Fruit fly (Drosophila melanogaster): Measurements from ENCODE around the gene CG42852.

- no peak for TF ChIP-seq CTCF (optimal IDR thresholded peaks at IDR 0.05)
- no peak for TF ChIP-seq CG8478 (optimal IDR thresholded peaks at IDR 0.05)
Measured at dm6 chr3L:16786728-16787127, 31.4 kb downstream of the CG42852 start, which contains the start of gene eIF3e.
